Fruit fly (Drosophila melanogaster): ENCODE results near the gene CG13005.

CG13005 gene

DNA sequence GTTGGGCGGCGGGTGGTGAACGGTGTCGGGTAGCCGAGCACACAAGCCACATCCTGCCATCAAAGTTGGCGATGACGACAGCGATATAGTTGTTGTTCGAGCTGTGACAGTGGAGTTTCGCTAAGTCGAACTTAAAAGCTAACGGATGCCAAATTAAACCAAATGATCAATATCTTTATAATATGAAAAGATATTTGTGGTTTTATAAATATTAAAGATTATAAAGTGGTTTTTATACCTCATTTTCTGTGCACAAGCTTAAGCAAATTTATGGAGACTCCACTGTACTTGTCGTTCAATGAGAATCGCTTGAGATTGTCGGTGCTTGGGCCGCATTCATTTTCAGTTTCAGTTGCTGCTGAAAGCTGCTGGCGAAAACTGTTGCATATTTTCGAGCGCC, 18.6 kb downstream of the CG13005 start (continued):
- TF ChIP-seq Fer2 (tag; optimal IDR thresholded peaks at IDR 0.05) = no peak
- no peak for TF ChIP-seq toy (GFP tag; IDR thresholded peaks at IDR 0.05)
- TF ChIP-seq Sox102F (GFP tag; optimal IDR thresholded peaks at IDR 0.05) = peak; percentile 78
- 0 out of 2 replicates have a peak, but pooled peaks have one; percentile 23 for TF ChIP-seq gsb (GFP tag; IDR thresholded peaks at IDR 0.05)
- peak; percentile 24; the same call in 1 of the 2 replicates for TF ChIP-seq wor (GFP tag; IDR thresholded peaks at IDR 0.05)
- TF ChIP-seq gcm (GFP tag; optimal IDR thresholded peaks at IDR 0.05) = peak; percentile 17
- no peak for TF ChIP-seq CG6791 (GFP tag; IDR thresholded peaks at IDR 0.05; ENCODE audit: partially characterized antibody)
- no peak for TF ChIP-seq bigmax (GFP tag; optimal IDR thresholded peaks at IDR 0.05)
- TF ChIP-seq Jarid2 (GFP tag; optimal IDR thresholded peaks at IDR 0.05) = no peak
- no peak for TF ChIP-seq ham (GFP tag; IDR thresholded peaks at IDR 0.05)
- TF ChIP-seq nmo (GFP tag; optimal IDR thresholded peaks at IDR 0.05) = peak; percentile 65
- TF ChIP-seq sob (GFP tag; IDR thresholded peaks at IDR 0.05) = peak; percentile 42; the same call in 1 of the 2 replicates
- peak; percentile 58 for TF ChIP-seq lmd (GFP tag; IDR thresholded peaks at IDR 0.05)
- peak; percentile 42; the same call in 1 of the 2 replicates for TF ChIP-seq H2.0 (GFP tag; IDR thresholded peaks at IDR 0.05)
- no peak for TF ChIP-seq MTF-1 (GFP tag; optimal IDR thresholded peaks at IDR 0.05; ENCODE audit: borderline replicate concordance)
- TF ChIP-seq tgo (GFP tag; IDR thresholded peaks at IDR 0.05) = peak; percentile 50; the same call in 2 of the 3 replicates
- TF ChIP-seq Myb (GFP tag; optimal IDR thresholded peaks at IDR 0.05) = no peak
- TF ChIP-seq MBD-R2 (GFP tag; IDR thresholded peaks at IDR 0.05) = no peak
- peak; percentile 37; the same call in 1 of the 2 replicates for TF ChIP-seq CG14667 (GFP tag; IDR thresholded peaks at IDR 0.05)
- no peak for TF ChIP-seq pho (GFP tag; optimal IDR thresholded peaks at IDR 0.05)
- TF ChIP-seq CG6654 (GFP tag; optimal IDR thresholded peaks at IDR 0.05) = no peak
- TF ChIP-seq cad (GFP tag; optimal IDR thresholded peaks at IDR 0.05) = no peak
- TF ChIP-seq stwl (tag; optimal IDR thresholded peaks at IDR 0.05) = no peak
- TF ChIP-seq oc (tag; optimal IDR thresholded peaks at IDR 0.05) = peak; percentile 33
- peak; percentile 5 for TF ChIP-seq CG16815 (GFP tag; optimal IDR thresholded peaks at IDR 0.05)
- peak; percentile 18 for TF ChIP-seq CG9817 (tag; optimal IDR thresholded peaks at IDR 0.05)
- peak; percentile 25; the same call in 1 of the 3 replicates for TF ChIP-seq CG11093 (GFP tag; IDR thresholded peaks at IDR 0.05)
- TF ChIP-seq bcd (GFP tag; optimal IDR thresholded peaks at IDR 0.05) = peak; percentile 41
- no peak for TF ChIP-seq Bdp1 (GFP tag; optimal IDR thresholded peaks at IDR 0.05)
- peak; percentile 11 for TF ChIP-seq CG1233 (GFP tag; optimal IDR thresholded peaks at IDR 0.05)
- TF ChIP-seq Vsx1 (GFP tag; optimal IDR thresholded peaks at IDR 0.05) = no peak
- peak; percentile 52 for TF ChIP-seq Aef1 (GFP tag; IDR thresholded peaks at IDR 0.05)
- peak; percentile 49 for TF ChIP-seq esg (GFP tag; conservative IDR thresholded peaks at IDR 0.05)
- peak; percentile 32 for TF ChIP-seq ewg (GFP tag; optimal IDR thresholded peaks at IDR 0.05)
- TF ChIP-seq Med (GFP tag) = peak; percentile 32
- no peak for TF ChIP-seq CG18476 (GFP tag; optimal IDR thresholded peaks at IDR 0.05)
- TF ChIP-seq CG7987 (GFP tag; optimal IDR thresholded peaks at IDR 0.05) = no peak
- TF ChIP-seq CG16779 (GFP tag; IDR thresholded peaks at IDR 0.05) = no peak
- TF ChIP-seq CG8359 (GFP tag; optimal IDR thresholded peaks at IDR 0.05; ENCODE audit: borderline replicate concordance) = no peak
- TF ChIP-seq CG17385 (GFP tag; optimal IDR thresholded peaks at IDR 0.05) = peak; percentile 50
- TF ChIP-seq vfl (GFP tag; optimal IDR thresholded peaks at IDR 0.05) = no peak
- TF ChIP-seq Mrtf (GFP tag; IDR thresholded peaks at IDR 0.05) = 0 out of 3 replicates have a peak, but pooled peaks have one; percentile 34
- TF ChIP-seq ap (GFP tag; IDR thresholded peaks at IDR 0.05) = no peak
- peak; percentile 39; the same call in 1 of the 2 replicates for TF ChIP-seq CG17328 (GFP tag; IDR thresholded peaks at IDR 0.05)
- peak; percentile 44; the same call in 1 of the 2 replicates for TF ChIP-seq CG32532 (GFP tag; IDR thresholded peaks at IDR 0.05)
- peak; percentile 4 for TF ChIP-seq kay (GFP tag; optimal IDR thresholded peaks at IDR 0.05)
- TF ChIP-seq onecut (GFP tag; IDR thresholded peaks at IDR 0.05) = peak; percentile 41
- TF ChIP-seq CG7928 (GFP tag; optimal IDR thresholded peaks at IDR 0.05) = no peak
- peak; percentile 88 for TF ChIP-seq Drgx (GFP tag; IDR thresholded peaks at IDR 0.05)
- no peak for TF ChIP-seq sens-2 (GFP tag; IDR thresholded peaks at IDR 0.05)
- TF ChIP-seq Hr3 (GFP tag; optimal IDR thresholded peaks at IDR 0.05) = peak; percentile 22

Measured in whole organism, embryonic.